Worm (Caenorhabditis elegans) whole organism, mixed stage, embryonic: ENCODE data around the gene str-48.

ENCODE experiments used
- flh-1 ChIP-seq: fragments of 200-800 bp; sonication (Bioruptor generic); optimal IDR thresholded peaks from 2 replicates; lab custom pipeline; 2018; ENCODE audit warnings: mild to moderate bottlenecking, missing genetic modification characterization, moderate library complexity, missing compliant biosample characterization
- lsy-2 ChIP-seq: fragments of 150-350 bp; optimal IDR thresholded peaks from 2 replicates; lab custom pipeline; 2014; ENCODE audit warnings: missing biosample characterization, missing genetic modification characterization
- nhr-76 ChIP-seq: sonication (generic microtip); optimal IDR thresholded peaks from 2 replicates; lab custom pipeline; 2017; ENCODE audit warnings: missing biosample characterization, missing genetic modification characterization

DNA sequence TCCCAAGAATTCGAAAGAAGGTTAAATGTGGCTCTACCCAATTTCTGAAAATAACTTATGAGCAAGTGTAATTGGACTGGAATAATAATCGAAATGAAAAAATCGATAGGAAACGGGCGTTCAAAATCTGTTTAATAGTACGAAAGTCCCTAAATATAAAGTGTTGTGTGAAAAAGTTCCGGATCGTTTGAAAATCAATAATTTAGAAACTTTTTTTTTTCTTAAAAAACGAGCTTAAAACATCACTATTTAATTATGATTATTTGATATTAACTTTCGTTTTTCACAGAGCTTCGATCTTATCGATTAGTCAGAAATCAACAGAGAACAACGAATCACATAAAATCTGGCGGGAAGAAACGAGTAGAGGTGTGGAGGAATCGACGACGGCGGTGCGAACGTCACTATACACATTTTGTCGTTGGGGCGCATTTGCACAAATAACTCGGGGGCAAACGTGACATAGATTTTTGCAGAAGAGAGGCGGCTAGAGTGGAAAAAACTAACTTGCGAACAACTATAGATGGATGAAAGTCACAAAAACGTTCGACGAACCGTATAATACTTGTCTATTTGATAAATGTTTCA, 23.0 kb downstream of the str-48 start, which contains the start of gene hecd-1:
- TF ChIP-seq lsy-2 (tag; lab: Kevin White, UChicago) (no peak), nhr-76 (tag; lab: Kevin White, UChicago) (no peak), flh-1 (GFP tag; lab: Kevin White, UChicago) (no peak)
